Fruit fly (Drosophila melanogaster) S2 (cell line): Measurements from ENCODE around the gene Hph.

Source experiments
- CG8478 ChIP-seq: fragments of >200 bp; optimal IDR thresholded peaks from 2 replicates; lab custom pipeline; 2018
- CTCF ChIP-seq, 2 experiments: fragments of >200 bp; optimal IDR thresholded peaks; 2 replicates each; lab custom pipeline; 2018

The Hph gene

DNA sequence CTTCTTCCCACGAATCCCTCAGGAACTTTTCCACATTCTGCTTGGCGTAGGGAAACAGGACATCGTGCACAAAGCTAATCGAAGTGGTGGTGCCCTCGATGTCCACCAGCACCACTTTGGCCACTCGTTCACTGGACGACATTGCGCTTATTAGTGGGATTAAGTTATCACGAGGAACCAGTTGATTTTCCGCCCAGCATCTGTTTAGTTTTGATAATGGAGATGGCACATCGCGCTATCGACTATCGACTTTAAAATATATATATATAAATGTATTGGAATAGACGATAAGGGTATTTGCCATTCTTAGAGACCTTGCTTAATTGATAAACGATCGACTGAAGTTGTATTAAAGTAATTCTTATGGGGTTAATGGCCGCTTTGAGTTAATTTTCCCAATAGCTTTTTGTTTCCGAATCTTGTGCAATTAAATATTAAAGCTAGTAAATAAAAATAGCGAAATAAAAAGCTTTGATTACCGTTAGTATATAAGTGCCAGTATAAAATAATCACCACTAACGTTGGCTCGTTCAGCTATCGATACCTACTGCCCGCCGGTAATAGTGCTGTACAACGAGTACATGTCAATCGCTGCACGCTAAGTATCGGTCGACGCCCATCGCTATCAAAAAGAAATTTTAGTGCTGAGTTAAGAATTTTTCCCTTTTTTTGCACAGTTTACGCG lies at the start of gene Hph, which contains the start of gene Enoph:
Gene Hph, plus strand, starts transcription at position 576 of the 685 bp plus-strand sequence.
Gene Enoph, minus strand, starts transcription at position 220 of the 685 bp plus-strand sequence.
- TF ChIP-seq CG8478 (lab: Kevin White, UChicago) (no peak), CTCF (optimal IDR thresholded peaks at IDR 0.05; lab: Kevin White, UChicago) (no peak)

DNA sequence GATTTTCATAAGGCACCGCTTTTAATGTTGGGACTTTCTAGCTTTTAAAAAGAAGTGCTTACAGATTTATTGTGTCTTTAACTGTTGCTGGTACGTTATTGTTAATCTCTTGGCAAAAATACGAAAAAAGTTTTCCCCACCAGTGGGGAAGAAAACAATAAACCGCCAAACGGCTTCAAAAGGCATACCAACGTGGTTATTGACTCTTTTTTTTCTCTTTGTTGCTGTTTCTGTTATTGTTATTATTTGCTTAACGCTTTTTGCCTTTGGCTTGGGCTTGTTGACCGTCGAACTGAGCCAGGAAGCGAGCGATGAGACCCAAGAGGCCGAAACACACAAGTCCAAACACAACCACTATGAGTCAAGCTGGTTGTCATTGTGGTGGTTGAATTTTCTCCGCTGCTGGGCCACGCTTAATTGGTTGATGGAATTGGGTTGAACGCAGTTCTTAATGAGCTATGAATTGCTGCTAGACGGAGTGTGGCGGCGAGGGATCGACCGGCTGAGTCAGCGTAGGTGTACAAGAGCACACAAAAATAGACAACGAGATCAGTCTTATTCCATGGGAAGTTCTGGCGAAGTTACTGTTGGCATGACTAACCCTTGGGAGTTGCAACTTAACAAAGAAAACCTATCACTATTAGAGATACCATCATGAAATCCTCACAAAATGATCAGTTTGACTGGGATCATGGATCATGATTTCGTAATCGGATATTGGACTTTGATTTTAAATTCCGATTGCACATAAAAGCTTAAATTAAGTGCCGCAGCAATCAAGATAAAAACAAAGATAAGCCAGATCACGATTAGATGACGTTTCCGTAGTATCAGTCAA lies 49.3 kb upstream of the Hph start:
- no peak for TF ChIP-seq CTCF (optimal IDR thresholded peaks at IDR 0.05; lab: Kevin White, UChicago)
- TF ChIP-seq CG8478 (lab: Kevin White, UChicago) = no peak

DNA sequence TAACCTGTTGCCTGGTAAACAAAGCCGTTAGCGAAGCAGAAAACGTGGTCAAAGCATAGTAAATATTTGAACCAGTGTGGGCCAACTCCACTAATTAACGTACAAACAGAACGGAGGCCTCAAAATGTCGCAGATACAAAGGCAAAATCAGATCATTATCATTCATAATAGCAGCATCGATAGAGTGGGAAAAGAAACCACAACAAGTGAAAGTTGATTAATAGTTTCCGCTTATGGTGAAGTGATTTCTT lies 48.8 kb upstream of the Hph start:
- no peak for TF ChIP-seq CG8478 (lab: Kevin White, UChicago)
- TF ChIP-seq CTCF (optimal IDR thresholded peaks at IDR 0.05; lab: Kevin White, UChicago) = no peak

DNA sequence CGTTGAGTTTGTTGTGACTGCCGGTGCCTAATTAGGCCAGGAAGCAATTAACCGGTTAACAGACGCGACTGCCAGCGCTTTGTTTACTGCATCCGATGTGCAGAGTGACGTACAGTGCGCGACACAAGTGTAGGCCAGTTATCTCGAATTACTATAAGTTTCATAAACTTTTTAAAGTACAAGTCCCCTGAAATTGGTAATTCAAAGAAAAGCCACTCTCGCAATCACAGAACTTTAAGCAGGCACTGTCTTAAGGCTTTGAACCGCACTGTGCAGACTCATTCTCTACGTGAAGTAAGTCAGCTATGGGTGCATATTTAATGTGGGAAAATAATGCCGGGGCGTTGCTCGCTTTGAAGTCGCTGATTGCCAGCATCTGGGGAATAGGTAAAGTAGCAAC lies 47.4 kb upstream of the Hph start:
- no peak for TF ChIP-seq CG8478 (lab: Kevin White, UChicago)
- no peak for TF ChIP-seq CTCF (optimal IDR thresholded peaks at IDR 0.05; lab: Kevin White, UChicago)

DNA sequence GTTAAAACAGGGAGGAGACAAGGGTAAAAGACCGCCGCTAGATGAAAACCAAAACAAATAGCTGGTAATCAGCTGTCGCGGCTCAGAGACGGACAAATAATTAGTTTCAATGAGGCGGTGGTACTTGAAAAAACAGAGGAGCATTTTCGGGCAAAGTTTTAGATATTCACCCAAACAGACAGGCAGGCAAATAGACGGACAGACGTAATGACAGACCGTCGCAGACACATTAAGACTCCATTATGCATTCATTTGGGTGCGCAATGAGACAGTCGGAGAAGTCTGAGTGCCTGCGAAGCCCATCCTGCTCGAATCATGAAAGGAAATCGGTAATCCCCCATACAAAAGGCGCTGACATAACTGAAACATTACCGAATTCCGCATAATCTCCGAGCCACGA lies 45.4 kb upstream of the Hph start:
- no peak for TF ChIP-seq CTCF (optimal IDR thresholded peaks at IDR 0.05; lab: Kevin White, UChicago)
- TF ChIP-seq CG8478 (lab: Kevin White, UChicago) = no peak

DNA sequence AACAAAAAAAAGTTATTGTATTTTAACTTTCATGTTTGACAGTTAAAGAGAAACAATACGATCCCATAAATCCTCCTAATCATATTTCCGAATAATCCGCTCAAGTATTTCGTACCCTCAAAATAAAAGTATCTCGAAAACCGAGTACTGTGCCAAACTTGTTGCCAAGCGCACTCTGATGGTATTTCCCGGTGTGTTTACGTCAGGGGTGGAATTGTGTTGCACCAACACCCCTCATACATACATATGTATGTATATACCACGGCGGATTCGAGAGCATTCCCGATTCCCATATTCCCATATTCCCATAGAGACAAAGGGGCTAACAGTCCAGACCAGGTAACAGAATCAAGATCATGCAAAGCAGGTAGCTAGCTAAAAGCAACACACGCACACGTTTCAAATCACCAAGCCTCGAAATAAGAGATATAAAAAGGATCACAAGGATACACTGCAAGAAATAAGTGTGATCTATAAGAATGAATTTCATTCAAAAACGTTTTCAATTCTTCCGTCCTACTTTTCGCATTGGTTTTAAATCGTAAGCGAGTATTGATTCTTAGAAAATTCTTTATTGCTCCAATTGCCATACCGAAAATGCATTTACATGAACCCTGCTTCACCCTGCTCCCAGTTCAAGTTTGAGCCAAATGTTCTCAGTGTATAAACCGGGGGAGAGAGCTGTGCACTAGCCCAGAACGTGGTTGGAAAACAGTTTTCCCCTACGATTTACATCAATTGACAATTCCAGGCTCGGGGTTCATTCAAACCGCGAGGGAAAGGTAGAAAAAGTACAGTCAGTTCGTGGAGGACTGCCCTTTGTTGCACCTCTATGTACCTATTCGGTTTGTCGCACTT lies 44.7 kb upstream of the Hph start:
- no peak for TF ChIP-seq CG8478 (lab: Kevin White, UChicago)
- no peak for TF ChIP-seq CTCF (optimal IDR thresholded peaks at IDR 0.05; lab: Kevin White, UChicago)

DNA sequence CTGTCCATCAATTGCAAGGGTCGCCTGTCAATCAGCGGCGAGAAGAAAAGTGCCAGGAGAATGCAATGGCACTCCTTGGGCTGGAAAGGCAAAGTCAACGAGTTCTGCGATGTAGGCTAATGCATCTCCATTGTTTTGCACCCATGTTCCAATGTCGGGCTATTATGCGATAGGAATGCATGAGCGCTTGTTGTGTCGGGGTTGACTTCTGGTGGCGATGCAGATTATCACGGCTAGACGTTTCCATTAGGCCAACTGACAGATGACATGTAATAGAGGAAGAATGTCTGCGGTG lies 44.1 kb upstream of the Hph start:
- TF ChIP-seq CTCF (optimal IDR thresholded peaks at IDR 0.05; lab: Kevin White, UChicago) (no peak), CG8478 (lab: Kevin White, UChicago) (no peak)

DNA sequence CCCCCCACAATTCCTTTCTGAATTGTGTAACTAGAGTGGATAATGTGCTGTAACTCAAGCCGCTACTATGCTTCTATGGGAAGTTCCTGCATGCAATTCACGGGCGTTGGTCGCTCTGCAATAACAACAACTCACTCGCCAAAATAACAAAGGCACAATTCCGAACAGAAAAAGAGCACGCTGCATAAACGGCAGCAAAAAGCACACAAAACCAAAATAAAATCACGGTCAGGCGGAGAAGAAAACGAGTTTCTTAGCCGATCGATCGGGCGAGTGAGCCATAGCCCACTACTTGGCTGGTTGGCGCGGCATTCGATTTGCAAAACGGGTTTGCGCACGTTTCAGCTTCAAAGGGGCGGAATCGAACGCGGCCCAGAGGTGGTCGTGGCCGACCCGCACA lies 43.5 kb upstream of the Hph start:
- no peak for TF ChIP-seq CG8478 (lab: Kevin White, UChicago)
- no peak for TF ChIP-seq CTCF (optimal IDR thresholded peaks at IDR 0.05; lab: Kevin White, UChicago)

DNA sequence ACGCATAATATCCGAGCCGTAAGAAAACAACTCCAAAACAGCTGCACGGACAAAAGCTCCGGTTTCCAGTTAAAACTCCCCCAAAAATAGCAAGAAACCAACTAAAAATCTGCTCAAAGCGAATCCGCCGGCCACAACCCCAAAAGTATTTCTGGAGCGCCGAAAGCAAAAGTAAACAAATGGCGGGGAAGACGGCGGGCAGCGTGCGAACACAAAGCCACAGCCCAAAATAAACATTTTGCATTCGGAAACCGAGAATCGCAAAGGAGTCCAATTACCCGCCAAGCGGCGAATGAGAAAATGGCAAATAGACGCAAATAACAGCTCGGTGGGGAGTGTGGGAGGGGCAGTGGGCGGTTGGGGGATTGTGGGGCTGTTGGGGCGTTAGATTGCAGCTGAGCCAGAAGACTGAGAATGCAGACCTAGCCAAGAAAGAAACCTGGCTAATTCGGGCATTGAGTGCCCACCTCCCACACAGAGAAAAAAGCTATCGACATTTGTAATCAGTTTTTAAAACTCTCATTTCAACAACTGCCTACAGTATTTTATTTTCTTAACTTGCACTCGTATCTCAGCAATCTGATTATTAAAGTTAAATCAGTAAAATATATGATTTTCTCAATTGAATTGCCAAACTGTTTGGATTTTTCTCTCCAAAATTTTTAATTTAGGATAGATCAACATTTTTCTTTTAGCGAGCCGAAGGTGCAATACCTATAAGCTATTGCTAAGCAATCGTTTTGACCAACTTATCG lies 42.5 kb upstream of the Hph start:
- TF ChIP-seq CG8478 (lab: Kevin White, UChicago) = no peak
- TF ChIP-seq CTCF (optimal IDR thresholded peaks at IDR 0.05; lab: Kevin White, UChicago) = no peak

DNA sequence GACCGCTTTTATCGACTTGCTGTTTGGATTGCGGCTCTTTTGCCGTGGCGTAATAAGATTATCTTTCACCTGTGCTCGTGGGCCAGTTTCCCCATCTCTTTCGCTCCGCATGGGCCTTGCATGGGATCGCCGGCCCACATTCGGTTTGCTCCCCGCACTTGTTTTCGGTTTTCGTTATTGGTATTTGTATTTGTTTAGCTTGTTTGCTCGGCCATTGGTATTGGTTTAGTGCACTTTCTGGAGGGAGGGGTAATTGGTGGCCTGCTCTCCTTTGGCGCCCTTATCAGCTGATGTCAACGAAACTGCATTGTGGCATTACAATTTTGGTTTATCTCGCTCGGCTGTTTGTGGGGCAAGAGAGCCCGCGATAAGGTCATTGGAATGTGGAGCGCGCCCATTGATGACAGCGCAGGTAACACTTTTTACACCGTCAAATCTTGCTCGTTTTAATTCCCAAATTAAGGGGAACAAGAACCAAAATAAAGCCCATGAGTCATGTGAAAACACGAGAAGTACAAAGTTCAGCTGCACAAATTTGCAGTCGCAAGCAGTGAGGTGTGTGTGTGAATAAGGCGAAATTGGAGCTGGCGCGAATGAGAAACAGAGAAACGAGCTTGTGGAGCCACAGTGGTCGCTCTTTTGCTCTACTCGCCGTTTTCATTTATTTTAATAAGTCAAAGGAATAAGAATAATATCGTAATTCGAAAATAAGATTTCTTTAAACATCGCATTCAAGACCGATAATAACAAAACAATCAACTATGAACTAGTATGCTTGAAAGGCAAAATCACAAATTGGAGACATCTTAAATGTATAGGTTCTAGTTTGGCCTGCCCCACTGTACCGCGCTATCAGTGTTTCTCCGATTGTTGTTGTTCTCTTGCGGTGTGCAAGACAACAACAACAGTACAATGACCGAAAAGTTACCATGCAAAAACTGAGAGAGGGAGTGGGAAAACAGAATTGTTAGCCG lies 41.2 kb upstream of the Hph start:
- TF ChIP-seq CTCF (optimal IDR thresholded peaks at IDR 0.05; lab: Kevin White, UChicago) (no peak), CG8478 (lab: Kevin White, UChicago) (no peak)

DNA sequence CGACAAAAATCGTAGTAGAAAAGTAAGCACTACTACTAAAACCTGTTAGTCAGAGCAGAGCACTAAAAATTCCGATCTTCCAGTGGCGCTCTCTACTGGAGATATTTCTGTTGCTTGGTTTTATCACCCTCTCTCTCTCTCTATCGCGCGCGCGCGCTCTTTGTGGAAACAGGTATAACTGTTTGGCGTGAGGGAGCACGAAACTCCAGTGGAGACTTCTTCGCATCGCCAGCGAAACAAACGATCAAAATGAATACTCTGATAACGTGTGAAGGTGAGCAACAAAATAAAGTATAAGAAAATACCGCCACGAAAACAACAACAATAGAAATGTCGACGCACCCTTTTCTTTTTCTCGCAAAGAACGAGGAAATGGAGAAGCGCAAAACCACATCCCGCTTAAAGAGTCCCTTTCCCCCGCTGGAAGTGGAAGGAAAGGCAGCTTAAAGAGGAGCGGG lies 40.5 kb upstream of the Hph start:
- no peak for TF ChIP-seq CG8478 (lab: Kevin White, UChicago)
- TF ChIP-seq CTCF (optimal IDR thresholded peaks at IDR 0.05; lab: Kevin White, UChicago) = peak; percentile 82 to 85

DNA sequence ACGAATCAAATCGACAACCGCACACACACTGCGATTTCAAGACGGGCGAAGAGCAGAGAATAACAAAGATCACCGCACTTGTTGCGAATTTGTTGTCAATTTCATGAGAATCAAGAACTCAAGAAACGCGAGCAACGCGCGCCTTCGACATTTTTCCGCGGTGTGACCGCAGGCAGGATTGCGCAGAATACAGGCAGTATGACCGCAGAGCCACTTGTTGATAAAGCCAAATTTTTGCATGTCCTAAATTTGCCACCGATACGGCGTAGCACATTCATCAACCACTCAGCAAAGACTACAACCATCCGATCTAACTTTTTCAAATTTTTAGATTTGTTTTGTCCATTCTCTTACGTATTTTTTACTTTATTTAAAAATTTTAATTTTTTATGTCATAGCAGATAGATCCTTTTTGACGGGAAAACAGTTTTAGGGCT lies 39.5 kb upstream of the Hph start, which contains the start of gene cno:
Gene cno, minus strand, starts transcription at position 179 of the 437 bp plus-strand sequence.
- TF ChIP-seq CTCF (optimal IDR thresholded peaks at IDR 0.05; lab: Kevin White, UChicago) = peak; percentile 53 to 66
- no peak for TF ChIP-seq CG8478 (lab: Kevin White, UChicago)

DNA sequence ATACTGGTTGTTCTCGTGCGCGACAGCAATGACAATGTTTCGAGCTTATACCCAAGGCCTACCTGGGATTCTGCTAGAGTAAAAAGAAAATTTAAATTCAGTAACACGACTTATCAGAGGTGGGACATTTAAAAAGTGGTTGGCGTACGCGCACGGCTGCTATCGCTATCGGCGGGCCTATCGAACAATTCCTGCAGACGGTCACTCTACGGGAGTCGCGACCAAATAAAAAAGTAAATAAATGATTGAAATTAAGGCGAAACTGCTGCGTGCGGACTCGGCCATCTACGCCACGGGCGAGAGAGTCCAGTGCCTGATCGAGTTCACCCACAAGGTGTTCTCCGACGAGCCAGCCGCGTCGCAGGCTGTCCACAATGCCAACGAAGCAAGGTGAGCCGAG lies 37.4 kb upstream of the Hph start, which contains the start of the genes Prosbeta2R2 and CG1116:
Gene Prosbeta2R2, minus strand, starts transcription at position 63 of the 400 bp plus-strand sequence.
Gene CG1116, plus strand, starts transcription at position 192 of the 400 bp plus-strand sequence.
- no peak for TF ChIP-seq CG8478 (lab: Kevin White, UChicago)
- no peak for TF ChIP-seq CTCF (optimal IDR thresholded peaks at IDR 0.05; lab: Kevin White, UChicago)
